Fruit fly (Drosophila melanogaster) whole organism: ENCODE measurements around the gene CG33647.

Experiments used
- CG8478 ChIP-seq: fragments of >200 bp; optimal IDR thresholded peaks from 2 replicates; lab custom pipeline; 2018; ENCODE audit warnings: inconsistent platforms
- Dll ChIP-seq: fragments of >200 bp; optimal IDR thresholded peaks from 2 replicates; lab custom pipeline; 2017
- EcR ChIP-seq, 2 experiments: fragments of >200 bp; optimal IDR thresholded peaks; 2 replicates each; lab custom pipeline; 2017; ENCODE audit warnings: missing biosample characterization in 2 of 2, missing genetic modification characterization in 2 of 2, missing genetic modification reagents in 2 of 2
- pan ChIP-seq: fragments of >200 bp; optimal IDR thresholded peaks from 2 replicates; lab custom pipeline; 2017
- psq ChIP-seq: fragments of >200 bp; optimal IDR thresholded peaks from 2 replicates; lab custom pipeline; 2017
- usp ChIP-seq: fragments of >200 bp; optimal IDR thresholded peaks from 2 replicates; lab custom pipeline; 2017; ENCODE audit warnings: missing biosample characterization, missing genetic modification characterization, mixed read lengths

Gene CG33647

dm6 chr3L:19236060-19236459 is at the start of gene CG33647:
Gene CG33647 (plus strand): TSS chr3L:19236360.
- TF ChIP-seq Dll (lab: Kevin White, UChicago) = no peak
- no peak for TF ChIP-seq psq (lab: Kevin White, UChicago)
- TF ChIP-seq pan (lab: Kevin White, UChicago) = no peak
- TF ChIP-seq usp (GFP tag; lab: Kevin White, UChicago) = no peak
- no peak for TF ChIP-seq CG8478
- TF ChIP-seq EcR (GFP tag; optimal IDR thresholded peaks at IDR 0.05; lab: Kevin White, UChicago) = no peak

- TF ChIP-seq pan (lab: Kevin White, UChicago) (no peak), psq (lab: Kevin White, UChicago) (no peak), CG8478 (no peak), usp (GFP tag; lab: Kevin White, UChicago) (no peak), EcR (GFP tag; optimal IDR thresholded peaks at IDR 0.05; lab: Kevin White, UChicago) (no peak), Dll (lab: Kevin White, UChicago) (no peak)
Observed at dm6 chr3L:19187478-19187877, 48.7 kb upstream of the CG33647 start.

DNA sequence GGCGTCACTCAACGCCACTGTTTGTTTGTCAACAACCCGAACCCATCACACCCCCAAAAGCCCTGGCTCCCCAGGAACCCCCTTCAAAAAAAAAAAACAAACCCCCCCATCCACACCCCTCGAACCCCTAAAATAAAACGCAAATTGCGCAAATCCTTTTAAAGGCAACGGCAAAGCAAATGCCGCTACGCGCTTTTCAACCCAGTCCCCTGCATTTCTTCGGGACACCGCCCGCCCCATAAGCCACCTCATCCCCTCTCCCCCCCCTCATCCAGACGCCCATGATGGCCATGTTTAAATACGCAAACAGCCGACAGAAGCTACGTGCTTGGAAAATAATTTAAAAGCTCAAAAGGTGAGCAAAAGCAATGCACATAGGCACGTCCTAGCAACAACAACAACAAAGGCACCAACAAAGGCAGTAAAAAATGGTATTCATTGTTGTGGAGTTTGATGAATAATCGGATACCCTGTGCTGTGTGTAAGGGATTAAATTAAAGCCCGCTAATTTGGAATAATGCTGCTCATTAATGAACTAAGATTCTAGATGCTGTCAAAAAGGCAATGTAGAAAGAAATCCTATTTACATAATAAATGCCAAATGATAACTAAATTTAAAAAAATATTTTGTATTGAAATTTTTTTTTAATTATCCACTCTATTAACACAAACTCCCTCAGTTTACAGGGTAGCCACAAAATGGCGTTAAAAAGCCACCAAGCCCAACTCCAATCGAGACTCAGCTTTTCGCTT is 47.6 kb upstream of the CG33647 start:
- no peak for TF ChIP-seq Dll (lab: Kevin White, UChicago)
- TF ChIP-seq pan (lab: Kevin White, UChicago) = peak; percentile 30

dm6 chr3L:19190198-19190597 is 46.0 kb upstream of the CG33647 start:
- TF ChIP-seq Dll (lab: Kevin White, UChicago) = no peak
- no peak for TF ChIP-seq EcR (GFP tag; optimal IDR thresholded peaks at IDR 0.05; lab: Kevin White, UChicago)
- no peak for TF ChIP-seq usp (GFP tag; lab: Kevin White, UChicago)
- TF ChIP-seq pan (lab: Kevin White, UChicago) = no peak
- no peak for TF ChIP-seq CG8478

- TF ChIP-seq CG8478 = no peak
Observed at dm6 chr3L:19190791-19191190, 45.4 kb upstream of the CG33647 start.

DNA sequence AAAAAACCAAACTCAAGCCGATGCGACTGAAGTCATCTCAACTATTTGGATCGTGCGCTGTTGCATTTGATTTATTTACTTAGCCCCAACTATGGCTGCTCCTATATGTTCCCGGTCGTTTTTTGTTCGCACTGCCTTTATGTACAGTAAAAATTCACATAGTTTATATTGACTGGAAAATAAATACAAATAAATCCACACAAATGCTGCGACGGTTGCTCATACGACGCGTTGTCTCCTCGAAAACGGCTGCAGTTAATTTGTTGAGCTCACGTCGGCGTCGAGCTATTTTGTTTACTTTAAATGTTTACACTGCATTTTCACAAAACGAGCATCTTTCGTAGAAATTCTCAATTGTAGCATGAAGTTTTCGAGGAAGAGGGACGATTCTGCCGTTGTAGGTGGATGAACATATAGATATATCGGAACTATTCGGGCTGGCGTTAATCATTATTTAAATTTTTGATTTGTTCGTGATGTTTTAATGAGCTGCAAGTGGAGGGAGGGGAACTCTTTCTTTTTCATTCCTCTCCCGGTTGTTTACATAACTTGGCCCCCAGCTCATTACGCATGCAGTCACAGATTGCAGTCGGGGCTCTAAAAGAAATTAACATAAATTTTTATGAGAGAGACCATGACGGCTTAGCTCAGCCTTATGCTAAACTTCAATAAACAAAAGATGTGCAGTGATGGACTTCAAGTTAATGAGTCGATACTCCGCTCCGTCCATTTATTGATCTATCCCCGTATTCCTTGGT is 44.1 kb upstream of the CG33647 start:
- TF ChIP-seq CG8478 (no peak), EcR (GFP tag; optimal IDR thresholded peaks at IDR 0.05; lab: Kevin White, UChicago) (no peak), psq (lab: Kevin White, UChicago) (no peak), Dll (lab: Kevin White, UChicago) (no peak), pan (lab: Kevin White, UChicago) (no peak), usp (GFP tag; lab: Kevin White, UChicago) (no peak)

DNA sequence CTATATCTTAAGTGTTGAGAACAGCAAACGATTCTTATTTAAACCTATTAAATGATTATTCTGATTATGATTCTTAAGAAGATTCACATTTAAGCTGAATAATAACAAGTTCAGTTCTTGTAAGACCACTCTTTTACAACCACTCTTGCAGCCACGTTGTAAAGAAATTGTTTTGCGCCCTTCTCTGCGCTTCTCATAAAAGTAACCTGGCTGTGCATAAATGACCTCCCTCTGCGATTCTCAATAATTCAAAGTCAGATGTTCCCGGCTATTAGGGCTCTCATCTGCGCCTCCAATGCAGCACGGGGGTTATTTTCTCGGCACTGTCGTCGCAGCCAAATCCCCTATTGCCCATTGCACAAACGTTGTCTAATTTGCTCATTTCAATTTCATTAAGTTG is 43.0 kb upstream of the CG33647 start:
- TF ChIP-seq EcR (GFP tag; optimal IDR thresholded peaks at IDR 0.05; lab: Kevin White, UChicago) (no peak), usp (GFP tag; lab: Kevin White, UChicago) (no peak), psq (lab: Kevin White, UChicago) (no peak), CG8478 (no peak), pan (lab: Kevin White, UChicago) (no peak), Dll (lab: Kevin White, UChicago) (no peak)

dm6 chr3L:19194066-19194683 is 42.0 kb upstream of the CG33647 start:
- TF ChIP-seq usp (GFP tag; lab: Kevin White, UChicago) (no peak), psq (lab: Kevin White, UChicago) (no peak), pan (lab: Kevin White, UChicago) (no peak), EcR (GFP tag; optimal IDR thresholded peaks at IDR 0.05; lab: Kevin White, UChicago) (no peak), Dll (lab: Kevin White, UChicago) (no peak), CG8478 (no peak)

DNA sequence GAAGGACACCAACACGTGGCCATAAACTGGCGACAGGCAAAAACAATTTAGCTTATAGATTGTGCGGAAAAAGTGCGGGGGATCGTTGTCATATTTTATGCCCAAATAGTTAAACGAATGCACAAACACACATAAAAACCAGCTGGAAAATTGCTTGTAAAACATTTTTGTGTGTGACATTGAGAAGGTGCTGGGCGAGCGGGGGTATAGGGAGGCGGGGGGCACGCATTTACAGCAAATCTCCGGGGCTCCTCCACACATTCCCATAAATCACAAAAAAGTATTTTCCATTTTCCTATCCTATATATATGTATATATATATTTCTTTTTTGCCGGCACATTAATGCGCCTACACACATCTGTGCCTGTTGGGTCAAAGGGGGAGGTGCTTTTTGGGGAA is 40.0 kb upstream of the CG33647 start:
- TF ChIP-seq usp (GFP tag; lab: Kevin White, UChicago) = no peak
- TF ChIP-seq CG8478 = no peak
- TF ChIP-seq Dll (lab: Kevin White, UChicago) = no peak
- no peak for TF ChIP-seq pan (lab: Kevin White, UChicago)
- no peak for TF ChIP-seq psq (lab: Kevin White, UChicago)
- no peak for TF ChIP-seq EcR (GFP tag; optimal IDR thresholded peaks at IDR 0.05; lab: Kevin White, UChicago)

DNA sequence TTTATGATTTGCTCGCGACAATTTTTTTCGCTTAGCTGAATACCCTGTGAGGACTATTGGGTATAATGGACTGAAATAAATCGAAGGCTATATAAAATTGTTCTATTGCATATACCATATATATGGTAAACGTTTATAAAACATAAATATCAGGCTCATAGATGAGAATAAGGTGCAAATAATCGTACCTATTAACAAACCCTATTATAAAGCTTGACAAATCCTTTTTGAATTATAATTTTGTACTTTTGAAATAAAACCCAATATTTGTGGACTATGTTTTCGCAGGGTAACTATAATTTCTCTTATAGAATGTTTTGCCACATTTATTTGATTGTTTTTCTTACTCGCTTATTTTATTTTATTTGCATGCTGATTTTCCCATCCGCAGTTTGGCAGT is 39.5 kb upstream of the CG33647 start:
- TF ChIP-seq CG8478 (no peak), psq (lab: Kevin White, UChicago) (no peak), pan (lab: Kevin White, UChicago) (no peak), usp (GFP tag; lab: Kevin White, UChicago) (no peak), EcR (GFP tag; optimal IDR thresholded peaks at IDR 0.05; lab: Kevin White, UChicago) (no peak), Dll (lab: Kevin White, UChicago) (no peak)

DNA sequence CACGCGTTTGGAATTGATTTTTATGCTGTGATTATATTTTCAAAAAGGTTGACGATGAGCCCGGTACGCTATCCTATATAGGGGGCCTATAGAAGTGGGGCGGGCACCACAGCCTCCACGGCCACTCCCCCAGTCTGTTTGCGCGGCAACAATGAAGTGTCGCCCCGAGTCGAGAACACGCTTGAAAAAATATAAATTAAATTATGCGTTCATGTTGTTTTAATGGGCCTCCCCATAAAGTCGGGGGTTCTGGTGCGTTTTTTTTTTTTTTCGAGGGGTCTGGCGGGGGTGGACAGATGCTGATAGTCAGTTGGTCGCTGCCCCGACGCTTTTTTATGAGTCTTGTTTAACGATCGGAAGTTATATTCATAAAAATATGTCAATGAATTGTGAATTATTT is 38.8 kb upstream of the CG33647 start:
- TF ChIP-seq EcR (GFP tag; optimal IDR thresholded peaks at IDR 0.05; lab: Kevin White, UChicago) (no peak), pan (lab: Kevin White, UChicago) (no peak), CG8478 (no peak), usp (GFP tag; lab: Kevin White, UChicago) (no peak), psq (lab: Kevin White, UChicago) (no peak), Dll (lab: Kevin White, UChicago) (no peak)
